Worm (Caenorhabditis elegans): ENCODE results near the gene ceh-1.

The ceh-1 gene

ce11 chrX:4619582-4619981 lies 34.4 kb downstream of the ceh-1 start, which contains the start of gene pqn-65:
TSS of gene pqn-65 (minus strand) at chrX:4619635.
- TF ChIP-seq Y22D7AL.16 (tag; optimal IDR thresholded peaks at IDR 0.05) (no peak), unc-55 (GFP tag; optimal IDR thresholded peaks at IDR 0.05) (no peak), ets-4 (tag; optimal IDR thresholded peaks at IDR 0.05) (no peak), ahr-1 (tag; optimal IDR thresholded peaks at IDR 0.05) (no peak), nhr-11 (tag; optimal IDR thresholded peaks at IDR 0.05) (no peak), unc-3 (GFP tag; conservative IDR thresholded peaks at IDR 0.05) (no peak), unc-3 (tag; optimal IDR thresholded peaks at IDR 0.05) (no peak), hlh-30 (tag; optimal IDR thresholded peaks at IDR 0.05; ENCODE audit: insufficient read depth) (no peak), lim-6 (tag; optimal IDR thresholded peaks at IDR 0.05) (no peak), nhr-232 (tag; optimal IDR thresholded peaks at IDR 0.05) (no peak), K09A11.1 (tag; optimal IDR thresholded peaks at IDR 0.05; ENCODE audit: insufficient read depth) (no peak), odd-2 (tag; optimal IDR thresholded peaks at IDR 0.05) (no peak)

- TF ChIP-seq nfya-1 (tag; optimal IDR thresholded peaks at IDR 0.05): no peak
- peak; percentile 60 for TF ChIP-seq rnt-1 (tag; optimal IDR thresholded peaks at IDR 0.05)
- TF ChIP-seq pros-1 (tag; optimal IDR thresholded peaks at IDR 0.05): no peak
- no peak for TF ChIP-seq ceh-9 (tag; optimal IDR thresholded peaks at IDR 0.05)
- no peak for TF ChIP-seq unc-3 (GFP tag; conservative IDR thresholded peaks at IDR 0.05)
- TF ChIP-seq unc-3 (tag; optimal IDR thresholded peaks at IDR 0.05): peak; percentile 9
- peak; percentile 22 for TF ChIP-seq ceh-18 (tag; optimal IDR thresholded peaks at IDR 0.05)
- TF ChIP-seq eyg-1 (tag; optimal IDR thresholded peaks at IDR 0.05): peak; percentile 38
- peak; percentile 47 for TF ChIP-seq ceh-19 (GFP tag; optimal IDR thresholded peaks at IDR 0.05)
- TF ChIP-seq odd-2 (tag; optimal IDR thresholded peaks at IDR 0.05): no peak
- no peak for TF ChIP-seq lin-11 (tag; optimal IDR thresholded peaks at IDR 0.05)
- peak; percentile 49 for TF ChIP-seq ref-2 (tag; optimal IDR thresholded peaks at IDR 0.05)
- no peak for TF ChIP-seq Y22D7AL.16 (tag; optimal IDR thresholded peaks at IDR 0.05)
- peak; percentile 53 for TF ChIP-seq unc-42 (tag; optimal IDR thresholded peaks at IDR 0.05)
- no peak for TF ChIP-seq K09A11.1 (tag; optimal IDR thresholded peaks at IDR 0.05; ENCODE audit: insufficient read depth)
- TF ChIP-seq sdc-2 (tag; optimal IDR thresholded peaks at IDR 0.05): peak; percentile 61
- TF ChIP-seq hlh-13 (GFP tag; optimal IDR thresholded peaks at IDR 0.05): no peak
- TF ChIP-seq C08G9.2 (tag; optimal IDR thresholded peaks at IDR 0.05): peak; percentile 38
- no peak for TF ChIP-seq pha-2 (tag; optimal IDR thresholded peaks at IDR 0.05)
- TF ChIP-seq hlh-30 (tag; optimal IDR thresholded peaks at IDR 0.05; ENCODE audit: insufficient read depth): peak; percentile 3
- TF ChIP-seq dve-1 (tag; optimal IDR thresholded peaks at IDR 0.05): no peak
- peak; percentile 55 for TF ChIP-seq ttx-3 (tag; optimal IDR thresholded peaks at IDR 0.05)
- peak; percentile 2 for TF ChIP-seq nhr-232 (tag; optimal IDR thresholded peaks at IDR 0.05)
- peak; percentile 18 for TF ChIP-seq fax-1 (tag; optimal IDR thresholded peaks at IDR 0.05)
- TF ChIP-seq ceh-34 (tag; optimal IDR thresholded peaks at IDR 0.05): peak; percentile 81
- peak; percentile 63 for TF ChIP-seq ceh-48 (tag; optimal IDR thresholded peaks at IDR 0.05)
- TF ChIP-seq ceh-14 (tag; optimal IDR thresholded peaks at IDR 0.05): peak; percentile 38
- peak; percentile 41 for TF ChIP-seq T23F11.4 (GFP tag; optimal IDR thresholded peaks at IDR 0.05)
- no peak for TF ChIP-seq K02D7.2 (tag; optimal IDR thresholded peaks at IDR 0.05)
- no peak for TF ChIP-seq tbx-7 (tag; optimal IDR thresholded peaks at IDR 0.05)
- no peak for TF ChIP-seq pag-3 (tag; optimal IDR thresholded peaks at IDR 0.05; ENCODE audit: borderline replicate concordance)
- TF ChIP-seq sox-4 (tag; optimal IDR thresholded peaks at IDR 0.05): peak; percentile 2
- TF ChIP-seq ceh-31 (tag; optimal IDR thresholded peaks at IDR 0.05): peak; percentile 83
- peak; percentile 7 for TF ChIP-seq fkh-6 (tag; optimal IDR thresholded peaks at IDR 0.05)
- peak; percentile 70 for TF ChIP-seq hlh-6 (tag; optimal IDR thresholded peaks at IDR 0.05)
- TF ChIP-seq che-1 (tag; optimal IDR thresholded peaks at IDR 0.05): peak; percentile 32
- peak; percentile 89 for TF ChIP-seq tbx-2 (tag; optimal IDR thresholded peaks at IDR 0.05)
- TF ChIP-seq ceh-45 (GFP tag; IDR thresholded peaks at IDR 0.05): no peak
- TF ChIP-seq zip-5 (tag; optimal IDR thresholded peaks at IDR 0.05): no peak
- TF ChIP-seq pat-9 (tag; optimal IDR thresholded peaks at IDR 0.05): no peak
- TF ChIP-seq unc-55 (GFP tag; optimal IDR thresholded peaks at IDR 0.05): peak; percentile 54
- no peak for TF ChIP-seq ahr-1 (tag; optimal IDR thresholded peaks at IDR 0.05)
- TF ChIP-seq hlh-8 (tag; optimal IDR thresholded peaks at IDR 0.05): no peak
Observed at ce11 chrX:4616832-4617231, 37.1 kb downstream of the ceh-1 start.

All from whole organism, late embryonic.